Worm (Caenorhabditis elegans) whole organism, early embryonic: Measurements from ENCODE around the gene cpr-4.

Experiments used
- ets-7 ChIP-seq: sonication (generic microtip); optimal IDR thresholded peaks from 2 replicates; lab custom pipeline; 2016; ENCODE audit warnings: missing genotype, missing genetic modification characterization, missing compliant biosample characterization
- scrt-1 ChIP-seq: fragments of 200-800 bp; sonication (Bioruptor generic); IDR thresholded peaks from 2 replicates; pipeline ENCODE4 v1.3.6; 2022; ENCODE audit warnings: missing genetic modification characterization, missing compliant biosample characterization

DNA sequence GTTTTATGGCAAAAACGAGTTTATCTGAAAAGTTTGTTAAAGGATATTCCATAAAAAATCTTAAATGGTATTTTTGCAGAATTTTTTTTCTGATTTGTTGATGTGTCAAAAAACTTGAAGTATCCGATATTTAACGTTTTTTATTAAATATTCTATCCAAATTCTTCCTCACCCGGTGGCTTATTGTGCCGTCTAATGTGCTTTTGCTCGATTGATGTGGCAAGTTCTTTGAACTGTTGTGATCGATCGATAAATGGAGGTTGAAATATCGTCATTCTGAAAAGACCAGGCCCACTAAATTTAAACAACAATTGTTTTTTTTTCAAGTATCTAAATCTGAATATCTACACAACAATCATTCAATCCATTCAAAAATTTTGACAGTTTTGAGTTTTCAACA is 40.7 kb downstream of the cpr-4 start, which contains the start of gene syx-18:
- TF ChIP-seq scrt-1 (GFP tag; lab: Robert Waterston, UW) (no peak), ets-7 (tag; lab: Kevin White, UChicago) (no peak)
